Fruit fly (Drosophila melanogaster) S2 (cell line): Measurements from ENCODE around the gene Nle.

Experiments
- CG8478 ChIP-seq: fragments of >200 bp; optimal IDR thresholded peaks from 2 replicates; lab custom pipeline; 2018
- CTCF ChIP-seq, 2 experiments: fragments of >200 bp; optimal IDR thresholded peaks; 2 replicates each; lab custom pipeline; 2018

Gene Nle

dm6 chr2L:576559-577184 lies 8.8 kb upstream of the Nle start, which contains the start of gene Ptth:
Gene Ptth (minus strand): TSS chr2L:576896.
- TF ChIP-seq CTCF (optimal IDR thresholded peaks at IDR 0.05; lab: Kevin White, UChicago) (peak; percentile 47 to 59), CG8478 (lab: Kevin White, UChicago) (no peak)

- no peak for TF ChIP-seq CG8478 (lab: Kevin White, UChicago)
- TF ChIP-seq CTCF (optimal IDR thresholded peaks at IDR 0.05; lab: Kevin White, UChicago) = peak in 1 of 2 experiments; percentile 32
Measured at dm6 chr2L:574226-574625, 6.3 kb upstream of the Nle start, which contains the start of the genes Ipk2 and cold. Gene Ipk2 (minus strand): TSS chr2L:574264. Gene cold (plus strand): TSS chr2L:574291.

- TF ChIP-seq CG8478 (lab: Kevin White, UChicago) = no peak
- TF ChIP-seq CTCF (optimal IDR thresholded peaks at IDR 0.05; lab: Kevin White, UChicago) = peak in 1 of 2 experiments; percentile 46
Measured at dm6 chr2L:563769-564550, 4.0 kb downstream of the Nle start, which contains the start of the genes uncNacbeta and CG2794. Gene uncNacbeta (minus strand): TSS chr2L:563819. Gene CG2794 (plus strand): TSS chr2L:564163.

- TF ChIP-seq CTCF (optimal IDR thresholded peaks at IDR 0.05; lab: Kevin White, UChicago) (no peak), CG8478 (lab: Kevin White, UChicago) (no peak)
Measured at dm6 chr2L:563314-563713, 4.6 kb downstream of the Nle start.

dm6 chr2L:559770-560567 lies 8.0 kb downstream of the Nle start, which contains the start of gene rempA:
Gene rempA (minus strand): TSS chr2L:560310.
- TF ChIP-seq CTCF (optimal IDR thresholded peaks at IDR 0.05; lab: Kevin White, UChicago) (peak in 1 of 2 experiments; percentile 39), CG8478 (lab: Kevin White, UChicago) (no peak)

dm6 chr2L:559311-559710 lies 8.6 kb downstream of the Nle start, which contains the start of gene Tspo:
Gene Tspo (plus strand): TSS chr2L:559612.
- TF ChIP-seq CG8478 (lab: Kevin White, UChicago) = no peak
- no peak for TF ChIP-seq CTCF (optimal IDR thresholded peaks at IDR 0.05; lab: Kevin White, UChicago)

dm6 chr2L:552432-552929 lies 15.4 kb downstream of the Nle start, which contains the start of gene Ets21C:
Gene Ets21C (minus strand): TSS chr2L:552923.
- TF ChIP-seq CG8478 (lab: Kevin White, UChicago) (no peak), CTCF (optimal IDR thresholded peaks at IDR 0.05; lab: Kevin White, UChicago) (no peak)

dm6 chr2L:549637-550036 lies 18.3 kb downstream of the Nle start:
- TF ChIP-seq CTCF (optimal IDR thresholded peaks at IDR 0.05; lab: Kevin White, UChicago) (no peak), CG8478 (lab: Kevin White, UChicago) (no peak)

dm6 chr2L:547978-548377 lies 19.9 kb downstream of the Nle start:
- TF ChIP-seq CTCF (optimal IDR thresholded peaks at IDR 0.05; lab: Kevin White, UChicago) (no peak), CG8478 (lab: Kevin White, UChicago) (no peak)

- TF ChIP-seq CTCF (optimal IDR thresholded peaks at IDR 0.05; lab: Kevin White, UChicago) (peak in 1 of 2 experiments; percentile 24), CG8478 (lab: Kevin White, UChicago) (no peak)
Measured at dm6 chr2L:544444-545179, 23.3 kb downstream of the Nle start, which contains the start of the genes Spp and nAChRbeta3. Gene Spp (minus strand): TSS chr2L:544653. Gene nAChRbeta3 (plus strand): TSS chr2L:545129.

dm6 chr2L:543799-544198 lies 24.1 kb downstream of the Nle start:
- TF ChIP-seq CTCF (optimal IDR thresholded peaks at IDR 0.05; lab: Kevin White, UChicago) = no peak
- TF ChIP-seq CG8478 (lab: Kevin White, UChicago) = no peak

dm6 chr2L:542338-542967 lies 25.5 kb downstream of the Nle start, which contains the start of gene lwr:
Gene lwr (minus strand): TSS chr2L:542580.
- no peak for TF ChIP-seq CG8478 (lab: Kevin White, UChicago)
